Fruit fly (Drosophila melanogaster): ENCODE data around the gene mtgo.

Gene mtgo

DNA sequence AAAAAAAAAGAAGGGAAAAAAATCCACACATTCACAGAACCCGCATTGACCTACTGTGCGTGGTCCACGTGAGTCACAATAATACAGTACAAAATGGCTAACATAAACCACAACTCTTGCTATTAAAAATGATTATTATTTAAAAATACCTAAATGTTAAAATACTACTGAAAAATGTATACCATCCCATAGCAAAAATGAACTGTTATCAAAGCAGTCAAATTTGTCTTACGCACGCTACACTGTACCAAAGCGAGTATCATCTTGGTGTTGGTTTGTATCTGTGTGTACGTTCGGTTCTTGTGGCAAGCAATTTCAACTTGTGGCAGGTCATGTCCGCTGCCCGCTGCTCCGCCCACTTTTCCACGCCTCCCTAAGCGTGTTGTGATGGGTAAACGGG, 44.3 kb upstream of the mtgo start (continued):
- TF ChIP-seq jigr1 (GFP tag; IDR thresholded peaks at IDR 0.05) (peak; percentile 80), CG34224 (GFP tag; IDR thresholded peaks at IDR 0.05; ENCODE audit: partially characterized antibody) (no peak), CG2875 (GFP tag; optimal IDR thresholded peaks at IDR 0.05) (peak; percentile 83), chm (GFP tag; IDR thresholded peaks at IDR 0.05) (peak; percentile 94), CG10274 (GFP tag; optimal IDR thresholded peaks at IDR 0.05) (peak; percentile 39), kni (GFP tag; optimal IDR thresholded peaks at IDR 0.05) (peak; percentile 71), gfzf (GFP tag; optimal IDR thresholded peaks at IDR 0.05) (no peak), abd-A (tag; optimal IDR thresholded peaks at IDR 0.05) (peak; percentile 65), CG11695 (GFP tag; IDR thresholded peaks at IDR 0.05) (peak; percentile 93), CG9437 (GFP tag; optimal IDR thresholded peaks at IDR 0.05) (peak; percentile 82), CG16863 (GFP tag; optimal IDR thresholded peaks at IDR 0.05) (peak; percentile 77), BtbVII (GFP tag; optimal IDR thresholded peaks at IDR 0.05) (peak; percentile 74), dm (GFP tag; optimal IDR thresholded peaks at IDR 0.05) (peak; percentile 76), Nf-YC (tag; optimal IDR thresholded peaks at IDR 0.05) (peak; percentile 52), CG13894 (tag; optimal IDR thresholded peaks at IDR 0.05) (peak; percentile 79), Nf-YA (GFP tag; IDR thresholded peaks at IDR 0.05) (peak; percentile 82), Sry-δ (GFP tag; optimal IDR thresholded peaks at IDR 0.05) (peak; percentile 45), crc (GFP tag; optimal IDR thresholded peaks at IDR 0.05) (peak; percentile 28), lov (optimal IDR thresholded peaks at IDR 0.05) (no peak), lov (GFP tag; IDR thresholded peaks at IDR 0.05) (peak; percentile 92), CG10147 (GFP tag; optimal IDR thresholded peaks at IDR 0.05) (peak; percentile 65), Oaz (GFP tag; IDR thresholded peaks at IDR 0.05) (peak; percentile 87), odd (GFP tag; optimal IDR thresholded peaks at IDR 0.05) (peak; percentile 81), btn (GFP tag; optimal IDR thresholded peaks at IDR 0.05) (peak; percentile 72), slou (GFP tag; optimal IDR thresholded peaks at IDR 0.05) (peak; percentile 64), CrebB (tag; optimal IDR thresholded peaks at IDR 0.05) (peak; percentile 92), NC2α (GFP tag; optimal IDR thresholded peaks at IDR 0.05) (peak; percentile 73), Nf-YB (GFP tag; optimal IDR thresholded peaks at IDR 0.05) (peak; percentile 75), NfI (GFP tag; optimal IDR thresholded peaks at IDR 0.05) (peak; percentile 92), CG10543 (GFP tag; optimal IDR thresholded peaks at IDR 0.05) (peak; percentile 84), Abd-B (GFP tag; optimal IDR thresholded peaks at IDR 0.05) (peak; percentile 81), CG1832 (GFP tag; optimal IDR thresholded peaks at IDR 0.05) (no peak), CG14710 (tag; optimal IDR thresholded peaks at IDR 0.05) (peak; percentile 85), ken (GFP tag; IDR thresholded peaks at IDR 0.05) (peak; percentile 94), CG8281 (tag; optimal IDR thresholded peaks at IDR 0.05) (peak; percentile 55), mirr (GFP tag; optimal IDR thresholded peaks at IDR 0.05) (peak; percentile 52), Myb (GFP tag; optimal IDR thresholded peaks at IDR 0.05) (peak; percentile 56), CG12071 (GFP tag; optimal IDR thresholded peaks at IDR 0.05) (peak; percentile 80), CG1024 (GFP tag; IDR thresholded peaks at IDR 0.05) (peak; percentile 78), Hr78 (GFP tag; optimal IDR thresholded peaks at IDR 0.05) (peak in 1 of 2 experiments; percentile 51), CG3838 (GFP tag; optimal IDR thresholded peaks at IDR 0.05) (peak; percentile 51), sna (GFP tag; IDR thresholded peaks at IDR 0.05; ENCODE audit: partially characterized antibody) (no peak), z (GFP tag; IDR thresholded peaks at IDR 0.05) (peak; percentile 73; the same call in 2 of the 3 replicates), D (optimal IDR thresholded peaks at IDR 0.05) (no peak), D (GFP tag; optimal IDR thresholded peaks at IDR 0.05) (peak; percentile 84), CG12104 (GFP tag; optimal IDR thresholded peaks at IDR 0.05) (peak; percentile 49), zen (tag; optimal IDR thresholded peaks at IDR 0.05) (peak; percentile 86), NC2β (GFP tag; optimal IDR thresholded peaks at IDR 0.05) (peak; percentile 80), pzg (GFP tag; optimal IDR thresholded peaks at IDR 0.05) (peak; percentile 6), Dip3 (GFP tag; optimal IDR thresholded peaks at IDR 0.05) (peak; percentile 85), CG17612 (GFP tag; IDR thresholded peaks at IDR 0.05) (peak; percentile 75)

Measured in whole organism, embryonic.